Worm (Caenorhabditis elegans) whole organism, young adult: ENCODE results near the gene slc-17.4.
A peak's percentile ranks its signal among the peaks of the same experiment; 100 is the strongest.

Experiments
- B0019.2 ChIP-seq: fragments of 200-800 bp; sonication (Bioruptor generic); conservative IDR thresholded peaks from 2 replicates; pipeline ENCODE4 v1.3.6; 2022; ENCODE audit warnings: missing genetic modification reagents, missing genetic modification characterization, missing compliant biosample characterization
- B0035.1 ChIP-seq: sonication (generic microtip); optimal IDR thresholded peaks from 2 replicates; lab custom pipeline; 2016; ENCODE audit warnings: missing genetic modification characterization, mild to moderate bottlenecking, missing compliant biosample characterization, missing genotype, missing genetic modification reagents
- B0261.1 ChIP-seq: sonication (generic microtip); optimal IDR thresholded peaks from 2 replicates; lab custom pipeline; 2016; ENCODE audit warnings: mild to moderate bottlenecking, missing genetic modification characterization, moderate library complexity, missing compliant biosample characterization
- B0336.3 ChIP-seq: fragments of 200-800 bp; sonication (Bioruptor generic); IDR thresholded peaks from 2 replicates; pipeline ENCODE4 v1.3.6; 2022; ENCODE audit warnings: missing genetic modification characterization, missing compliant biosample characterization
- C17E4.6 ChIP-seq: fragments of 200-800 bp; sonication (Bioruptor generic); IDR thresholded peaks from 2 replicates; pipeline ENCODE4 v1.3.6; 2022; ENCODE audit warnings: missing genetic modification reagents, missing genetic modification characterization, missing compliant biosample characterization
- D2030.7 ChIP-seq: fragments of 200-800 bp; sonication (Bioruptor generic); IDR thresholded peaks from 2 replicates; pipeline ENCODE4 v1.3.6; 2022; ENCODE audit warnings: missing genetic modification reagents, missing genetic modification characterization, missing compliant biosample characterization
- F23B12.7 ChIP-seq: sonication (generic microtip); optimal IDR thresholded peaks from 2 replicates; lab custom pipeline; 2017; ENCODE audit warnings: missing genetic modification characterization, mild to moderate bottlenecking, missing compliant biosample characterization, antibody characterized with exemption, moderate library complexity; ENCODE audit not compliant: insufficient read depth
- F39B2.1 ChIP-seq: fragments of 200-800 bp; sonication (Bioruptor generic); IDR thresholded peaks from 2 replicates; pipeline ENCODE4 v1.3.6; 2022; ENCODE audit warnings: missing genetic modification reagents, missing genetic modification characterization, missing compliant biosample characterization
- F49E8.2 ChIP-seq: sonication (generic microtip); optimal IDR thresholded peaks from 3 replicates; lab custom pipeline; 2017; ENCODE audit warnings: missing genetic modification characterization, mild to moderate bottlenecking, missing compliant biosample characterization, antibody characterized with exemption, moderate library complexity; ENCODE audit not compliant: insufficient read depth
- F55B11.4 ChIP-seq: sonication (generic microtip); optimal IDR thresholded peaks from 2 replicates; lab custom pipeline; 2016; ENCODE audit warnings: missing compliant biosample characterization, missing genetic modification characterization, borderline replicate concordance; ENCODE audit not compliant: insufficient read depth
- F57C9.4 ChIP-seq: sonication (generic microtip); optimal IDR thresholded peaks from 2 replicates; lab custom pipeline; 2017; ENCODE audit warnings: mild to moderate bottlenecking, missing genetic modification characterization, missing compliant biosample characterization
- T26A5.8 ChIP-seq: sonication (generic microtip); optimal IDR thresholded peaks from 2 replicates; lab custom pipeline; 2016; ENCODE audit warnings: missing genetic modification characterization, missing compliant biosample characterization
- Y53F4B.3 ChIP-seq: fragments of 200-800 bp; sonication (Bioruptor generic); IDR thresholded peaks from 2 replicates; pipeline ENCODE4 v1.3.6; 2022; ENCODE audit warnings: missing genetic modification reagents, missing genetic modification characterization, missing compliant biosample characterization
- Y53G8AR.9 ChIP-seq: fragments of 200-800 bp; sonication (Bioruptor generic); conservative IDR thresholded peaks from 2 replicates; pipeline ENCODE4 v1.3.6; 2022; ENCODE audit warnings: missing genetic modification reagents, missing genetic modification characterization, missing compliant biosample characterization
- Y79H2A.3 ChIP-seq: fragments of 200-800 bp; sonication (Bioruptor generic); conservative IDR thresholded peaks from 2 replicates; pipeline ENCODE4 v1.3.6; 2022; ENCODE audit warnings: missing genetic modification reagents, missing genetic modification characterization, missing compliant biosample characterization
- attf-3 ChIP-seq: fragments of 200-800 bp; sonication (Bioruptor generic); conservative IDR thresholded peaks from 2 replicates; pipeline ENCODE4 v1.3.6; 2022; ENCODE audit warnings: missing genetic modification reagents, missing genetic modification characterization, missing compliant biosample characterization
- attf-6 ChIP-seq: fragments of 200-800 bp; sonication (Bioruptor generic); IDR thresholded peaks from 2 replicates; pipeline ENCODE4 v1.3.6; 2022; ENCODE audit warnings: missing genetic modification reagents, missing genetic modification characterization, missing compliant biosample characterization
- cebp-1 ChIP-seq, 2 experiments: fragments of 200-800 bp in 1 of 2; sonication (Bioruptor generic) in 1 of 2; sonication (generic microtip) in 1 of 2; IDR thresholded peaks in 1 of 2; optimal IDR thresholded peaks in 1 of 2; 2 replicates each; pipeline versions ENCODE4 v1.3.6 to Lab custom; 2017 to 2022; ENCODE audit warnings: missing compliant biosample characterization in 2 of 2, missing genetic modification characterization in 2 of 2, mild to moderate bottlenecking in 1 of 2, missing genetic modification reagents in 1 of 2, moderate library complexity in 1 of 2
- ceh-40 ChIP-seq: fragments of 200-800 bp; sonication (Bioruptor generic); IDR thresholded peaks from 2 replicates; pipeline ENCODE4 v1.3.6; 2022; ENCODE audit warnings: missing genetic modification characterization, missing compliant biosample characterization
- ceh-79 ChIP-seq: sonication (generic microtip); optimal IDR thresholded peaks from 2 replicates; lab custom pipeline; 2017; ENCODE audit warnings: mild to moderate bottlenecking, missing genetic modification characterization, missing compliant biosample characterization
- ceh-91 ChIP-seq: fragments of 200-800 bp; sonication (Bioruptor generic); IDR thresholded peaks from 2 replicates; pipeline ENCODE4 v1.3.6; 2022; ENCODE audit warnings: missing genetic modification reagents, missing genetic modification characterization, missing compliant biosample characterization
- chd-7 ChIP-seq: sonication (generic microtip); optimal IDR thresholded peaks from 2 replicates; lab custom pipeline; 2016; ENCODE audit warnings: mild to moderate bottlenecking, missing genetic modification characterization, moderate library complexity, missing compliant biosample characterization
- efl-1 ChIP-seq: fragments of 150-350 bp; optimal IDR thresholded peaks from 2 replicates; lab custom pipeline; 2014; ENCODE audit warnings: missing biosample characterization, missing genetic modification reagents, missing genetic modification characterization
- egrh-3 ChIP-seq: fragments of 200-800 bp; sonication (Bioruptor generic); IDR thresholded peaks from 2 replicates; pipeline ENCODE4 v1.3.6; 2022; ENCODE audit warnings: missing genetic modification reagents, missing genetic modification characterization, missing compliant biosample characterization
- ets-4 ChIP-seq: fragments of 200-800 bp; sonication (Bioruptor generic); optimal IDR thresholded peaks from 2 replicates; lab custom pipeline; 2018; ENCODE audit warnings: mild to moderate bottlenecking, missing genetic modification characterization, missing compliant biosample characterization
- gei-17 ChIP-seq: fragments of 200-800 bp; sonication (Bioruptor generic); optimal IDR thresholded peaks from 2 replicates; lab custom pipeline; 2018; ENCODE audit warnings: mild to moderate bottlenecking, missing genetic modification characterization, missing compliant biosample characterization
- hlh-12 ChIP-seq: sonication (generic microtip); optimal IDR thresholded peaks from 2 replicates; lab custom pipeline; 2016; ENCODE audit warnings: missing genetic modification characterization, missing compliant biosample characterization
- hmg-20 ChIP-seq: fragments of 200-800 bp; sonication (Bioruptor generic); IDR thresholded peaks from 2 replicates; pipeline ENCODE4 v1.3.6; 2022; ENCODE audit warnings: missing genetic modification reagents, missing genetic modification characterization, missing compliant biosample characterization
- hrde-1 ChIP-seq: sonication (generic microtip); optimal IDR thresholded peaks from 2 replicates; lab custom pipeline; 2016; ENCODE audit warnings: missing genetic modification characterization, mild to moderate bottlenecking, missing compliant biosample characterization, moderate library complexity, missing genotype, missing genetic modification reagents, borderline replicate concordance
- hsf-1 ChIP-seq: fragments of 200-800 bp; sonication (Bioruptor generic); IDR thresholded peaks from 2 replicates; pipeline ENCODE4 v1.3.6; 2022; ENCODE audit warnings: missing genetic modification reagents, missing genetic modification characterization, missing compliant biosample characterization
- lin-26 ChIP-seq: fragments of 200-800 bp; sonication (Bioruptor generic); IDR thresholded peaks from 2 replicates; pipeline ENCODE4 v1.3.6; 2022; ENCODE audit warnings: missing genetic modification reagents, missing genetic modification characterization, missing compliant biosample characterization
- lin-35 ChIP-seq, 3 experiments: fragments of 150-350 bp in 2 of 3; sonication (generic microtip) in 1 of 3; optimal IDR thresholded peaks; 2 replicates each; lab custom pipeline; 2014 to 2018; ENCODE audit warnings: missing biosample characterization in 3 of 3, missing genetic modification characterization in 3 of 3, missing genetic modification reagents in 3 of 3
- lin-54 ChIP-seq: fragments of 200-800 bp; sonication (Bioruptor generic); optimal IDR thresholded peaks from 2 replicates; lab custom pipeline; 2018; ENCODE audit warnings: mild to moderate bottlenecking, missing genetic modification characterization, missing compliant biosample characterization
- lsl-1 ChIP-seq: fragments of 200-800 bp; sonication (Bioruptor generic); optimal IDR thresholded peaks from 2 replicates; lab custom pipeline; 2018; ENCODE audit warnings: mild to moderate bottlenecking, missing genetic modification characterization, moderate library complexity, missing compliant biosample characterization
- madf-10 ChIP-seq: sonication (generic microtip); optimal IDR thresholded peaks from 2 replicates; lab custom pipeline; 2016; ENCODE audit warnings: mild to moderate bottlenecking, missing genetic modification characterization, missing compliant biosample characterization
- madf-8 ChIP-seq: fragments of 200-800 bp; sonication (Bioruptor generic); conservative IDR thresholded peaks from 2 replicates; pipeline ENCODE4 v1.3.6; 2022; ENCODE audit warnings: missing genetic modification reagents, missing genetic modification characterization, missing compliant biosample characterization
- mcd-1 ChIP-seq: fragments of 200-800 bp; sonication (Bioruptor generic); IDR thresholded peaks from 2 replicates; pipeline ENCODE4 v1.3.6; 2022; ENCODE audit warnings: missing genetic modification reagents, missing genetic modification characterization, missing compliant biosample characterization
- nfya-2 ChIP-seq: fragments of 200-800 bp; sonication (Bioruptor generic); IDR thresholded peaks from 2 replicates; pipeline ENCODE4 v1.3.6; 2022; ENCODE audit warnings: missing genetic modification reagents, missing genetic modification characterization, missing compliant biosample characterization
- nhr-27 ChIP-seq: fragments of 200-800 bp; sonication (Bioruptor generic); optimal IDR thresholded peaks from 2 replicates; lab custom pipeline; 2018; ENCODE audit warnings: mild to moderate bottlenecking, missing genetic modification characterization, moderate library complexity, missing compliant biosample characterization
- nhr-80 ChIP-seq: sonication (generic microtip); optimal IDR thresholded peaks from 2 replicates; lab custom pipeline; 2016; ENCODE audit warnings: missing genetic modification characterization, missing compliant biosample characterization
- sdz-38 ChIP-seq: sonication (generic microtip); optimal IDR thresholded peaks from 2 replicates; lab custom pipeline; 2016; ENCODE audit warnings: missing genotype, missing genetic modification characterization, missing compliant biosample characterization
- snpc-1.1 ChIP-seq: sonication (generic microtip); optimal IDR thresholded peaks from 2 replicates; lab custom pipeline; 2017; ENCODE audit warnings: missing genetic modification characterization, mild to moderate bottlenecking, missing compliant biosample characterization, antibody characterized with exemption, moderate library complexity, missing genotype, missing genetic modification reagents; ENCODE audit not compliant: insufficient read depth
- somi-1 ChIP-seq: fragments of 200-800 bp; sonication (Bioruptor generic); optimal IDR thresholded peaks from 2 replicates; lab custom pipeline; 2018; ENCODE audit warnings: mild to moderate bottlenecking, missing genetic modification characterization, missing compliant biosample characterization
- sptf-2 ChIP-seq: fragments of 200-800 bp; sonication (Bioruptor generic); optimal IDR thresholded peaks from 2 replicates; lab custom pipeline; 2018; ENCODE audit warnings: mild to moderate bottlenecking, missing genetic modification characterization, missing compliant biosample characterization
- tlf-1 ChIP-seq: fragments of 200-800 bp; sonication (Bioruptor generic); optimal IDR thresholded peaks from 2 replicates; lab custom pipeline; 2018; ENCODE audit warnings: mild to moderate bottlenecking, missing genetic modification characterization, missing compliant biosample characterization
- ztf-18 ChIP-seq: sonication (generic microtip); optimal IDR thresholded peaks from 2 replicates; lab custom pipeline; 2016; ENCODE audit warnings: missing genotype, mild to moderate bottlenecking, missing genetic modification characterization, missing compliant biosample characterization
- ztf-26 ChIP-seq: sonication (generic microtip); optimal IDR thresholded peaks from 2 replicates; lab custom pipeline; 2017; ENCODE audit warnings: missing genetic modification characterization, missing compliant biosample characterization
- ztf-3 ChIP-seq: fragments of 200-800 bp; sonication (Bioruptor generic); optimal IDR thresholded peaks from 2 replicates; lab custom pipeline; 2018; ENCODE audit warnings: mild to moderate bottlenecking, missing genetic modification characterization, missing compliant biosample characterization

The slc-17.4 gene

DNA sequence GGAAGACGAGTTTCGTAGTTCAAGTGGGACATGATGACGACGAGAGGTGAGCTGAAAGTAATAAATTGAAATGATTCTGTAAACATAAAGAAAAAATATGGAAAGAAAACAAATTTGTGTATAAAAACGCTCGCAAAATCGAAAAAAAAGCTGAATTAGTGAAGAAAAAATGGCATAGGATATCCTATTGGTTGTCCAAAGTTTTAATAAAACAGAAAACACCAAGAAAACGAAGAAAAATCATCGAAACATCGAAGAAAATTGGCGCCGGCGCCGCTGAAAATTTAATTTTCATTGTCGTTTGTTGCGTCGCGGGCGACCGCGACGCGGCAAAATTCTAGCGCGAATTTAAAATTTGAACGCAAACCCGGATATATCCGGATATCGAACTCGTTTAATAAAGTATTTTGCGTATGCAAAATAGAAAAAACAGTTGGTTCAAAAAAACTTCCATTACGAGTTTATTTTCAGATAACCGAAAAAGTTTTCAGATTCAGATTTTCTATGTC lies 17.9 kb downstream of the slc-17.4 start, which contains the start of gene gln-5 (continued):
- TF ChIP-seq madf-10 (tag; lab: Kevin White, UChicago) (no peak), somi-1 (GFP tag; lab: Kevin White, UChicago) (no peak), C17E4.6 (peak; percentile 87), D2030.7 (GFP tag; lab: Robert Waterston, UW) (peak; percentile 97), sdz-38 (tag; lab: Kevin White, UChicago) (no peak), egrh-3 (GFP tag; lab: Robert Waterston, UW) (no peak), B0019.2 (GFP tag; lab: Robert Waterston, UW) (peak; percentile 66), chd-7 (no peak), mcd-1 (GFP tag; lab: Robert Waterston, UW) (peak; percentile 37; the same call in 1 of the 2 replicates), snpc-1.1 (tag; lab: Kevin White, UChicago) (no peak), F23B12.7 (no peak), ceh-91 (peak; percentile 94), F57C9.4 (tag; lab: Kevin White, UChicago) (no peak), efl-1 (GFP tag; lab: Kevin White, UChicago) (peak; percentile 97), ztf-3 (GFP tag; lab: Kevin White, UChicago) (no peak), nhr-27 (tag; lab: Kevin White, UChicago) (no peak), lsl-1 (GFP tag; lab: Kevin White, UChicago) (peak; percentile 71), B0261.1 (tag; lab: Kevin White, UChicago) (no peak), madf-8 (GFP tag; lab: Robert Waterston, UW) (peak; percentile 95), sptf-2 (GFP tag; lab: Kevin White, UChicago) (no peak), tlf-1 (GFP tag; lab: Kevin White, UChicago) (peak; percentile 90), F55B11.4 (tag; lab: Kevin White, UChicago) (no peak), attf-6 (GFP tag; lab: Robert Waterston, UW) (peak; percentile 88), B0035.1 (tag; lab: Kevin White, UChicago) (no peak), cebp-1 (GFP tag; IDR thresholded peaks at IDR 0.05; lab: Robert Waterston, UW) (no peak), cebp-1 (tag; optimal IDR thresholded peaks at IDR 0.05; lab: Kevin White, UChicago) (no peak), nhr-80 (tag; lab: Kevin White, UChicago) (no peak), gei-17 (GFP tag; lab: Kevin White, UChicago) (no peak), lin-35 (GFP tag; optimal IDR thresholded peaks at IDR 0.05; lab: Kevin White, UChicago) (peak in 1 of 3 experiments; percentile 7), nfya-2 (no peak), ztf-18 (tag; lab: Kevin White, UChicago) (no peak), hsf-1 (peak; percentile 95), hrde-1 (tag; lab: Kevin White, UChicago) (no peak), ceh-40 (no peak), Y79H2A.3 (GFP tag; lab: Robert Waterston, UW) (no peak), Y53F4B.3 (GFP tag; lab: Robert Waterston, UW) (no peak), hlh-12 (no peak), hmg-20 (GFP tag; lab: Robert Waterston, UW) (no peak)

ce11 chrIV:17269702-17270101 lies 21.8 kb downstream of the slc-17.4 start:
- no peak for TF ChIP-seq chd-7
- no peak for TF ChIP-seq F49E8.2 (tag; lab: Kevin White, UChicago)
- no peak for TF ChIP-seq B0336.3 (GFP tag; lab: Robert Waterston, UW)
- no peak for TF ChIP-seq ceh-91
- no peak for TF ChIP-seq ztf-26 (tag; lab: Kevin White, UChicago)
- no peak for TF ChIP-seq B0019.2 (GFP tag; lab: Robert Waterston, UW)
- TF ChIP-seq ets-4 (GFP tag; lab: Kevin White, UChicago) = no peak
- no peak for TF ChIP-seq Y53G8AR.9
- no peak for TF ChIP-seq T26A5.8 (tag; lab: Kevin White, UChicago)
- no peak for TF ChIP-seq lin-26
- TF ChIP-seq lin-54 (GFP tag; lab: Kevin White, UChicago) = no peak
- TF ChIP-seq attf-3 (GFP tag; lab: Robert Waterston, UW) = no peak
- TF ChIP-seq F39B2.1 (GFP tag; lab: Robert Waterston, UW) = no peak
- no peak for TF ChIP-seq B0035.1 (tag; lab: Kevin White, UChicago)
- TF ChIP-seq mcd-1 (GFP tag; lab: Robert Waterston, UW) = no peak
- TF ChIP-seq ceh-79 (tag; lab: Kevin White, UChicago) = no peak
